Fruit fly (Drosophila melanogaster): Measurements from ENCODE around the gene eIF2Bbeta.
A peak's percentile ranks its signal among the peaks of the same experiment; 100 is the strongest.

eIF2Bbeta gene

DNA sequence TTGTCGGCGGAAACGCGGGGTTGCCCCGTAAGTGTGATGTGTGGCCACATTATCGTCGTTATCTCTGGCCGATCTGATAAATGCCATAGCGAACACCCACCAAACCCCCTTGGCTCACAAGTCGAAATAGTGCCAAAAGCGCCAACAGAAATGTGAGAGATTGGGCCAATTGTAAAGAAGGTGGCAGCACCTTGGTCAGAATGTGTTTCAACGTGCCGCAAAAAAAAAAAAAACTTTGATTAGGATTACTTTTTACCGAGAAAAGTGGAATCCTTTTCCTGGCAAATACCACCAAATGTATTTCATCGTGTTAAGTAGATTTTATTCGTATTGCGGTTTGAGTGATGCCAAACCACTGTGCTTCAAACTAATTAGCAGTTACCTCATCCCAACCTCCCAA lies 38.6 kb downstream of the eIF2Bbeta start (continued):
- TF ChIP-seq CG8290 (GFP tag; optimal IDR thresholded peaks at IDR 0.05) (no peak), CG8290 (tag; optimal IDR thresholded peaks at IDR 0.05) (peak in 1 of 2 experiments; percentile 52), ash1 (GFP tag; optimal IDR thresholded peaks at IDR 0.05) (no peak), cwo (GFP tag; optimal IDR thresholded peaks at IDR 0.05) (peak; percentile 87), Mad (GFP tag; optimal IDR thresholded peaks at IDR 0.05) (peak; percentile 59), emc (GFP tag; optimal IDR thresholded peaks at IDR 0.05) (peak; percentile 61), CG6813 (GFP tag; optimal IDR thresholded peaks at IDR 0.05) (peak; percentile 68), CG9817 (tag; optimal IDR thresholded peaks at IDR 0.05) (peak; percentile 69), so (GFP tag; IDR thresholded peaks at IDR 0.05) (peak; percentile 85), CG1647 (GFP tag; optimal IDR thresholded peaks at IDR 0.05) (peak; percentile 63), Nf-YA (GFP tag; IDR thresholded peaks at IDR 0.05) (peak; percentile 70), CG4820 (GFP tag; optimal IDR thresholded peaks at IDR 0.05) (peak; percentile 54), Sry-δ (GFP tag; optimal IDR thresholded peaks at IDR 0.05) (peak; percentile 43), tio (GFP tag; optimal IDR thresholded peaks at IDR 0.05) (peak; percentile 69), vfl (GFP tag; optimal IDR thresholded peaks at IDR 0.05) (peak; percentile 87), CG12942 (GFP tag; optimal IDR thresholded peaks at IDR 0.05) (peak; percentile 44), Dbx (GFP tag; IDR thresholded peaks at IDR 0.05) (peak; percentile 92), az2 (GFP tag; optimal IDR thresholded peaks at IDR 0.05) (peak; percentile 67), YL-1 (GFP tag; optimal IDR thresholded peaks at IDR 0.05) (no peak), CG8944 (GFP tag; optimal IDR thresholded peaks at IDR 0.05) (peak; percentile 77), CG32767 (GFP tag; IDR thresholded peaks at IDR 0.05) (peak; percentile 77), CG33557 (GFP tag; optimal IDR thresholded peaks at IDR 0.05) (no peak), CG9609 (GFP tag; optimal IDR thresholded peaks at IDR 0.05) (peak; percentile 80), CG10209 (GFP tag; optimal IDR thresholded peaks at IDR 0.05) (peak; percentile 81), CG14667 (GFP tag; IDR thresholded peaks at IDR 0.05) (peak; percentile 76), wor (GFP tag; IDR thresholded peaks at IDR 0.05) (peak; percentile 47; the same call in 1 of the 2 replicates), PHDP (tag; optimal IDR thresholded peaks at IDR 0.05) (peak; percentile 79), HLHmδ (GFP tag; optimal IDR thresholded peaks at IDR 0.05) (no peak), pho (GFP tag; optimal IDR thresholded peaks at IDR 0.05) (peak; percentile 87), CG3726 (GFP tag; IDR thresholded peaks at IDR 0.05) (peak; percentile 83), fd64A (GFP tag; optimal IDR thresholded peaks at IDR 0.05) (no peak), Scr (GFP tag; IDR thresholded peaks at IDR 0.05; ENCODE audit: partially characterized antibody) (no peak), tx (GFP tag; optimal IDR thresholded peaks at IDR 0.05) (peak; percentile 82), Neu2 (GFP tag; optimal IDR thresholded peaks at IDR 0.05; ENCODE audit: borderline replicate concordance) (no peak), CG15073 (GFP tag; optimal IDR thresholded peaks at IDR 0.05) (no peak), CG11398 (GFP tag; optimal IDR thresholded peaks at IDR 0.05) (peak; percentile 72), CG31224 (GFP tag; IDR thresholded peaks at IDR 0.05) (peak; percentile 85), jing (GFP tag; optimal IDR thresholded peaks at IDR 0.05) (no peak), Gsc (GFP tag; IDR thresholded peaks at IDR 0.05) (peak; percentile 49; the same call in 1 of the 2 replicates), mam (GFP tag; optimal IDR thresholded peaks at IDR 0.05) (peak; percentile 88), wdn (GFP tag; IDR thresholded peaks at IDR 0.05) (peak; percentile 91), eve (GFP tag; optimal IDR thresholded peaks at IDR 0.05) (no peak), Ada2b (GFP tag; IDR thresholded peaks at IDR 0.05) (peak; percentile 93), CG16813 (GFP tag; IDR thresholded peaks at IDR 0.05; ENCODE audit: partially characterized antibody) (no peak), CG12769 (tag; optimal IDR thresholded peaks at IDR 0.05) (peak; percentile 71), Hey (tag; optimal IDR thresholded peaks at IDR 0.05) (peak; percentile 29), CG8281 (tag; optimal IDR thresholded peaks at IDR 0.05) (peak; percentile 37), Xbp1 (GFP tag; optimal IDR thresholded peaks at IDR 0.05) (peak; percentile 74), pfk (GFP tag; optimal IDR thresholded peaks at IDR 0.05) (no peak), Lhr (GFP tag; optimal IDR thresholded peaks at IDR 0.05) (no peak), CTCF (GFP tag; optimal IDR thresholded peaks at IDR 0.05) (no peak), D19A (tag; optimal IDR thresholded peaks at IDR 0.05) (no peak)
